Fruit fly (Drosophila melanogaster): ENCODE measurements around the gene FMRFaR.

FMRFaR gene

DNA sequence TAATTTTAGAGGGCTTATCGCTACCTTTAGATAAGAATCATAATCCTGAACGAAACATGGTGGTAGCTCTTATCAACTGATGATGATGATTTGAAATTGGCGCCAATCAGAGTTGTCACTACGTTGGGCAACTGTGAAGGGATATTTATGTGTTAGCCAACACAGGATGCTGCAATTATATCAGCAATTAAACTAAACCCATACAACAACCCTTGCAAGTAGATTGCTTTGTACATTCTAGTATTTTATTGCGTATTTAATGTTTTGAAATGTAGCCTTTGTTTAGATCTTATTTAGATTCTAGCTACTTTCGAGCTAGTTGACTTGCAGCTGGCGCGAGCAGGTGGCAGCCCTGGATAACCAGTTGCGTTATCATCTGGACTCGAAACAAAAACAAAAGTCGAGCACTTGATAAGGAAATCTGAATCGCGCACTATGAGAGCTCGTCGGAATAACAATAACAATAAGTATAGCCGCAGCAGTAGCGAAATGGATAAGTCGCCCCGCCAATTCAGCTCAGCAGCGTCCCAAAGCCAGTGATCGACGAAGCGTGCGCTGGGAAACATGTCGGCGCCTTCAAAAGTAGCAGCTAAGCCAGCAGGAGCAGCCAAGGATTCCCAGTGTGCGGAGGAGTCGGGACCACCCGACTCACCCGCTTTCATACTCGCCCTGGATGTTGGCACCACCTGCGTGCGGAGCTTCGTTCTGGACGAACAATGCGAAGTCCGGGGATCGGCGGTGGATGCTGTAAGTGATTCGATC is 50.8 kb downstream of the FMRFaR start, which contains the start of gene CG1271 (continued):
- TF ChIP-seq CG16815 (GFP tag; optimal IDR thresholded peaks at IDR 0.05) (peak; percentile 5), odd (GFP tag; optimal IDR thresholded peaks at IDR 0.05) (peak; percentile 35), CG4424 (GFP tag; optimal IDR thresholded peaks at IDR 0.05) (peak; percentile 56), CG8765 (GFP tag; IDR thresholded peaks at IDR 0.05) (no peak), CG11093 (GFP tag; IDR thresholded peaks at IDR 0.05) (no peak), CG10565 (GFP tag; optimal IDR thresholded peaks at IDR 0.05) (no peak), gem (tag; optimal IDR thresholded peaks at IDR 0.05) (peak; percentile 80), pros (GFP tag; optimal IDR thresholded peaks at IDR 0.05) (no peak), CG14667 (GFP tag; IDR thresholded peaks at IDR 0.05) (0 out of 2 replicates have a peak, but pooled peaks have one; percentile 28), gro (GFP tag; optimal IDR thresholded peaks at IDR 0.05) (peak; percentile 90), CG15011 (GFP tag; optimal IDR thresholded peaks at IDR 0.05) (peak; percentile 23), dmrt11E (tag; optimal IDR thresholded peaks at IDR 0.05) (peak; percentile 11), CG10959 (GFP tag; IDR thresholded peaks at IDR 0.05) (no peak), CG9609 (GFP tag; optimal IDR thresholded peaks at IDR 0.05) (peak; percentile 40), D (optimal IDR thresholded peaks at IDR 0.05) (no peak), D (GFP tag; optimal IDR thresholded peaks at IDR 0.05) (peak; percentile 25), CG2712 (tag; optimal IDR thresholded peaks at IDR 0.05) (peak; percentile 71), CG3726 (GFP tag; IDR thresholded peaks at IDR 0.05) (no peak), CkIIα-i1 (GFP tag; IDR thresholded peaks at IDR 0.05) (no peak), pan (optimal IDR thresholded peaks at IDR 0.05) (no peak), pan (GFP tag; optimal IDR thresholded peaks at IDR 0.05 in 1 of 2, IDR thresholded peaks at IDR 0.05 in 1 of 2) (peak in 1 of 2 experiments; percentile 18), Gug (GFP tag; IDR thresholded peaks at IDR 0.05) (peak; percentile 39; the same call in 1 of the 4 replicates), CG12744 (GFP tag; optimal IDR thresholded peaks at IDR 0.05) (peak; percentile 24), CG10274 (GFP tag; optimal IDR thresholded peaks at IDR 0.05) (peak; percentile 10), Nf-YC (tag; optimal IDR thresholded peaks at IDR 0.05) (peak; percentile 78), Awh (GFP tag; IDR thresholded peaks at IDR 0.05) (no peak), gsb (GFP tag; IDR thresholded peaks at IDR 0.05) (peak; percentile 26; the same call in 1 of the 2 replicates), pb (GFP tag; optimal IDR thresholded peaks at IDR 0.05) (no peak), CG12071 (GFP tag; optimal IDR thresholded peaks at IDR 0.05) (peak; percentile 11), Ptx1 (GFP tag; IDR thresholded peaks at IDR 0.05) (peak; percentile 69), CG4328 (GFP tag; optimal IDR thresholded peaks at IDR 0.05) (peak; percentile 43), lbe (GFP tag; optimal IDR thresholded peaks at IDR 0.05) (peak; percentile 1), wdn (GFP tag; IDR thresholded peaks at IDR 0.05) (peak; percentile 15; the same call in 1 of the 2 replicates), prd (optimal IDR thresholded peaks at IDR 0.05) (no peak), prd (GFP tag; IDR thresholded peaks at IDR 0.05) (peak; percentile 66; the same call in 2 of the 3 replicates), CG12299 (tag; optimal IDR thresholded peaks at IDR 0.05) (peak; percentile 54), CG7987 (GFP tag; optimal IDR thresholded peaks at IDR 0.05) (peak; percentile 17), ash1 (GFP tag; optimal IDR thresholded peaks at IDR 0.05) (no peak), CG13123 (GFP tag; optimal IDR thresholded peaks at IDR 0.05) (peak; percentile 30), CG15269 (tag; optimal IDR thresholded peaks at IDR 0.05) (peak; percentile 51), disco-r (GFP tag; optimal IDR thresholded peaks at IDR 0.05) (peak; percentile 37), CG6791 (GFP tag; IDR thresholded peaks at IDR 0.05; ENCODE audit: partially characterized antibody) (no peak), CG9817 (tag; optimal IDR thresholded peaks at IDR 0.05) (peak; percentile 45), CG17361 (GFP tag; IDR thresholded peaks at IDR 0.05) (peak; percentile 74), nom (GFP tag; optimal IDR thresholded peaks at IDR 0.05) (peak; percentile 52), CG15514 (GFP tag; optimal IDR thresholded peaks at IDR 0.05) (peak; percentile 86), stc (GFP tag; IDR thresholded peaks at IDR 0.05) (no peak), lab (GFP tag; optimal IDR thresholded peaks at IDR 0.05) (peak; percentile 83), Rx (GFP tag; IDR thresholded peaks at IDR 0.05) (peak; percentile 25; the same call in 1 of the 2 replicates), ato (GFP tag; IDR thresholded peaks at IDR 0.05; ENCODE audit: partially characterized antibody) (no peak)
